Fruit fly (Drosophila melanogaster): Measurements from ENCODE around the gene CG7333.

Gene CG7333

dm6 chr3R:19622005-19622404 lies 21.6 kb downstream of the CG7333 start:
- TF ChIP-seq CG4496 (GFP tag; IDR thresholded peaks at IDR 0.05), result no peak
- TF ChIP-seq EcR (GFP tag; optimal IDR thresholded peaks at IDR 0.05), result no peak
- TF ChIP-seq Ets98B (GFP tag; IDR thresholded peaks at IDR 0.05), result no peak
- TF ChIP-seq D1 (tag; optimal IDR thresholded peaks at IDR 0.05), result no peak

DNA sequence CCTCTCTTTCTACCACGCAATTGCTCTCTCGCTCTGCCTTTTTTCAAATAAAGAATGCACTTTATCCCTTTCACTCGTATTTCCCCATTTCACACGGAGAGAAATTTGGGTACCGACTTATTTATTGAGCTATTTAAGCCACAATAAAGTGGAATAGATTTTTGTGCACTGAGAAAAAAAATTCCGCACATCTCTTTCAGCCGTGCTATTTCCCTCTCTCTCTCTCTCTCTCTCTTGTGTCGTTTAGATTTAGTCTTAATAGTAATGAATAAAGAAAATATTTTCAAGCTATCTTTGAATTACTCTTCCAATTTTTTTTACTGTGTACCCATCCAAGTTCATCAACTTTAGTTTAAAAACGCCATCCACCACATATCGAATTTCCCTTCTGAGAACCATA lies 23.2 kb downstream of the CG7333 start:
- TF ChIP-seq Ets98B (GFP tag; IDR thresholded peaks at IDR 0.05) (peak; percentile 65), CG15710 (tag; optimal IDR thresholded peaks at IDR 0.05) (peak; percentile 65), Pif1A (GFP tag; optimal IDR thresholded peaks at IDR 0.05) (peak; percentile 80), CG17806 (tag; optimal IDR thresholded peaks at IDR 0.05) (peak; percentile 57), EcR (GFP tag; optimal IDR thresholded peaks at IDR 0.05) (peak; percentile 61), fd96Ca (GFP tag; IDR thresholded peaks at IDR 0.05) (peak; percentile 76), Pif1B (GFP tag; optimal IDR thresholded peaks at IDR 0.05) (peak; percentile 57), CG10348 (GFP tag; IDR thresholded peaks at IDR 0.05) (no peak), rn (GFP tag; IDR thresholded peaks at IDR 0.05) (peak; percentile 44; the same call in 1 of the 2 replicates), CG12605 (GFP tag; IDR thresholded peaks at IDR 0.05) (peak; percentile 51; the same call in 1 of the 2 replicates), D1 (tag; optimal IDR thresholded peaks at IDR 0.05) (no peak), CG34367 (tag; optimal IDR thresholded peaks at IDR 0.05) (peak; percentile 57), CG32121 (GFP tag; IDR thresholded peaks at IDR 0.05) (peak; percentile 55), CG14655 (GFP tag; optimal IDR thresholded peaks at IDR 0.05) (peak; percentile 76), CG4496 (GFP tag; IDR thresholded peaks at IDR 0.05) (peak; percentile 76), CG8301 (tag; optimal IDR thresholded peaks at IDR 0.05) (peak; percentile 68), gl (tag; optimal IDR thresholded peaks at IDR 0.05) (no peak), Snoo (tag; optimal IDR thresholded peaks at IDR 0.05) (peak; percentile 62), CG9948 (tag; optimal IDR thresholded peaks at IDR 0.05) (peak; percentile 62), CG8159 (tag; optimal IDR thresholded peaks at IDR 0.05) (peak; percentile 67), CG13204 (GFP tag; optimal IDR thresholded peaks at IDR 0.05) (peak; percentile 6)

DNA sequence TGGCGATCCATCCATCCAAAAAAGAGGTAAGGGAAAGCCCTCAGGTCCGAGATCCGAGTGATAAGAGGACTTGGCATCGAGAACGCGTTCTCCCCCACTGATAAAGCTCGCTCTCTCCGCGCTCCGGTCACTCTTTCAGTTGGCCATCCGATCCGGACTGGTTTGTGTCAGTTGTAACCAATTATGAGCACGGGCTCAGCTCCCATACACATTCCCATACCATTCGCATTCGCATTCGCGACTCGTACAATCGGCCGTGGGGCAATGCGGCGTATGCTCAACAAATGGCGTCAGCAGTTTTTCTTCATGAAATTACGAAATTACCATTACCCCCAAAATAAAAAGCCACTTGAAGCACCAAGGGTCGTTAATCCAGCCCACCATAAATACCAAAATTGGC lies 24.0 kb downstream of the CG7333 start:
- TF ChIP-seq CG14655 (GFP tag; optimal IDR thresholded peaks at IDR 0.05) (no peak), CG4496 (GFP tag; IDR thresholded peaks at IDR 0.05) (0 out of 3 replicates have a peak, but pooled peaks have one; percentile 19)

DNA sequence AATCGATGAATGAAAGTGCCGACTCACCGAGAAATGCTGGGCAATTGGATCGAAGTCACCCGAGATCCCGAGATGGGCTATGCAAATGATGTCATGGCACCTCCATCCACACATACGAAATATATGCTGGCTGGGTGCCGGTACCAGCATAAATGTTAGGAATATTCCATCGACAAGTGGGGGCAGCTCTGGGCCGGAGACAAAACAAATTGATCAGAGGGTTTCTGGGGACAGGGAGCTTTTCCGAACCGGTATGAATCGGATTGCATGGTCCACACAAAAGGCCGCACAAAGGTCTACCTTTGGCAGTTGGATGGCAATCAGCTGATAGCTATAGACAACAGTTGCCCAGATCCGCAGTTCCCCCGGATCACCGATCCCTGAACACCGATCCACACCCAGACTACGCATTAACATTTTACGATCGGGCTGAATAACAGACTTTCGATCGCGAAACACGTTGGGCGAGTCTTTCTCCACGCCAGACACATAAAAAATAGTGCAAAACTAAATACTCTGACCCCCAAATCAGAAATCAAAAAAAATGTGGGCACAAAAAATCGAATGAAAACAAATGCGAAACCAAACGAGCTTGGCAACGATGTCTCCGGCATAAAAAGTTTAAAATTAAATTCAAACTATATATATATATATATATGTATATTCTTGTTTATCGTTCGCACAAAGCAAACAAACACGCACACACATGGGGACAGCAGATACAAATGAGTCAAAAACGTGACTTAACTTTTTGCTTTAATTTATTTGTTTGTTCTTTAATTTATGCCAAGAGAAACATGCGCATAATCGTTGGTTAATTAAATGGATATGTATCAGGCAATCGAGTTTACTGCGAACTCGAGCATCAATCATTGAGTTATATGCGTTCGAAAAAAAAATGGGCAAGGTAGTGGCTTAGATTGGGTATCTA lies 25.1 kb downstream of the CG7333 start:
- TF ChIP-seq CG8159 (tag; optimal IDR thresholded peaks at IDR 0.05) (peak; percentile 8), CG15710 (tag; optimal IDR thresholded peaks at IDR 0.05) (no peak), CG14655 (GFP tag; optimal IDR thresholded peaks at IDR 0.05) (peak; percentile 14), EcR (GFP tag; optimal IDR thresholded peaks at IDR 0.05) (peak; percentile 33)

dm6 chr3R:19627792-19628522 lies 27.5 kb downstream of the CG7333 start:
- TF ChIP-seq CG32121 (GFP tag; IDR thresholded peaks at IDR 0.05) (no peak), Pif1A (GFP tag; optimal IDR thresholded peaks at IDR 0.05) (peak; percentile 26), CG17806 (tag; optimal IDR thresholded peaks at IDR 0.05) (peak; percentile 18), CG8159 (tag; optimal IDR thresholded peaks at IDR 0.05) (peak; percentile 41), CG14655 (GFP tag; optimal IDR thresholded peaks at IDR 0.05) (peak; percentile 78), CG9948 (tag; optimal IDR thresholded peaks at IDR 0.05) (no peak), CG8301 (tag; optimal IDR thresholded peaks at IDR 0.05) (peak; percentile 68)

DNA sequence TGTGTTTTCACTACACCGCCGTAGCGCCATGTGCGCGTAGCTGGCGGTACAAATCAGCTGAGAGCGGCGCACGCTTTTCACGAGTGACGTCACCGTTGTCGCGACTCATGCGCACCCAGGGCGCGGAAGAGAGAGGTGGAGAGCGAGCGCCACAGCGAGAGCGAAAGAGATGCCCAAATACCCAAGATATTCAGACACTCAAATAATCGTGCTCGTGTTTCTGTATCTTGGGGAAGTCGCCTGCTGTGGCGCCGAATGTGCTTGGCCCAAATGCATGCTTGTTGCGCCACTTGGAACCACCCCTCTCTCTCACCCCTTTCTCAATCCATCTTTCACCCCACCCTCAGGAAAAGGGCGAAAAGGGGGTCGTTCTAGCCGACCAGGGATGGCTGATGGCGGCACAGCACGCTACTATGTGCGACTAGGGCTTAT lies 32.3 kb downstream of the CG7333 start, which contains the start of gene CG6231:
Gene CG6231 (minus strand): TSS at position 34 of the 432 bp plus-strand sequence.
- no peak for TF ChIP-seq CG34367 (tag; optimal IDR thresholded peaks at IDR 0.05)
- TF ChIP-seq CG8301 (tag; optimal IDR thresholded peaks at IDR 0.05), result no peak
- TF ChIP-seq CG8159 (tag; optimal IDR thresholded peaks at IDR 0.05), result no peak
- 0 out of 2 replicates have a peak, but pooled peaks have one; percentile 42 for TF ChIP-seq CG32121 (GFP tag; IDR thresholded peaks at IDR 0.05)
- peak; percentile 92 for TF ChIP-seq CG13204 (GFP tag; optimal IDR thresholded peaks at IDR 0.05)

DNA sequence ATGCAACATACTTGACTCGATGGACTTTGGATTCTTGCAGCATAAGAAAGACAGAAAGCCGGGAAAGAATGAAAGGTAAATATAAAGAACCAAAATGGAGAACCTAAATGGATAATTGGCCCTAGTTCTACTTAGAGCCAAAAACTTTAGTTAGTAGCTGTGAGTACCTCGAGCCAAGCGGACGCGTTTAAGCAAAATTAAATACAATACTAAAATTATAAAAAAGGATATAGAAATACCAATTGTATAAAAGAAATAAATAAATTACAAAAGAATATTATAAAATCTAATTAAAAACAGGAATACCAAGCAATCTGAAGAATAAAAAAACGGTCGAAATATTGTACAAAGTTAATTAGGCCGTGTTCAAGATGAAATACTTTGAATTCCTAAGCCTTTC lies 34.2 kb downstream of the CG7333 start, which contains the start of gene CG34138:
Gene CG34138 (plus strand): TSS at position 301 of the 400 bp plus-strand sequence.
- TF ChIP-seq CG34367 (tag; optimal IDR thresholded peaks at IDR 0.05) (no peak), rn (GFP tag; IDR thresholded peaks at IDR 0.05) (no peak), EcR (GFP tag; optimal IDR thresholded peaks at IDR 0.05) (no peak), Ets98B (GFP tag; IDR thresholded peaks at IDR 0.05) (no peak), CG17806 (tag; optimal IDR thresholded peaks at IDR 0.05) (no peak)
